Worm (Caenorhabditis elegans): ENCODE data around the gene ZK1098.9.

ce11 chrIII:9563235-9563634 is 19.0 kb downstream of the ZK1098.9 start, which contains the start of gene C48B4.9:
- TF ChIP-seq pqm-1 (tag; optimal IDR thresholded peaks at IDR 0.05) (no peak), tbx-2 (tag; optimal IDR thresholded peaks at IDR 0.05) (no peak), nhr-12 (tag; optimal IDR thresholded peaks at IDR 0.05) (no peak), unc-86 (tag; optimal IDR thresholded peaks at IDR 0.05) (no peak), vab-15 (tag; optimal IDR thresholded peaks at IDR 0.05) (no peak)
